Worm (Caenorhabditis elegans): ENCODE data around the gene tag-191.

Gene tag-191

ce11 chrV:14527210-14527609, 9.0 kb downstream of the tag-191 start:
- no peak for TF ChIP-seq elt-3 (tag; optimal IDR thresholded peaks at IDR 0.05)
- TF ChIP-seq nhr-129 (tag; optimal IDR thresholded peaks at IDR 0.05) = no peak
- TF ChIP-seq aly-2 (tag; optimal IDR thresholded peaks at IDR 0.05) = no peak
- TF ChIP-seq alr-1 (tag; optimal IDR thresholded peaks at IDR 0.05) = no peak
- no peak for TF ChIP-seq ztf-4 (tag; optimal IDR thresholded peaks at IDR 0.05)

ce11 chrV:14525089-14525488, 11.1 kb downstream of the tag-191 start, which contains the start of gene hda-1:
TSS of gene hda-1 (plus strand) at chrV:14525389.
- no peak for TF ChIP-seq nhr-11 (tag; optimal IDR thresholded peaks at IDR 0.05)
- TF ChIP-seq nhr-10 (tag; optimal IDR thresholded peaks at IDR 0.05) = no peak
- TF ChIP-seq gmeb-1 (tag; optimal IDR thresholded peaks at IDR 0.05) = no peak
- TF ChIP-seq skn-1 (tag; optimal IDR thresholded peaks at IDR 0.05) = no peak
- TF ChIP-seq fos-1 (tag; optimal IDR thresholded peaks at IDR 0.05) = no peak
- TF ChIP-seq nhr-21 (tag; optimal IDR thresholded peaks at IDR 0.05) = no peak
- no peak for TF ChIP-seq C34F6.9 (tag; optimal IDR thresholded peaks at IDR 0.05)
- no peak for TF ChIP-seq sma-9 (GFP tag; optimal IDR thresholded peaks at IDR 0.05)
- no peak for TF ChIP-seq sma-9 (tag; optimal IDR thresholded peaks at IDR 0.05)
- TF ChIP-seq Y55F3AM.14 (GFP tag; optimal IDR thresholded peaks at IDR 0.05) = no peak
- no peak for TF ChIP-seq elt-3 (tag; optimal IDR thresholded peaks at IDR 0.05)
- no peak for TF ChIP-seq unc-55 (GFP tag; optimal IDR thresholded peaks at IDR 0.05)
- no peak for TF ChIP-seq zag-1 (tag; optimal IDR thresholded peaks at IDR 0.05)
- no peak for TF ChIP-seq ztf-4 (tag; optimal IDR thresholded peaks at IDR 0.05)
- no peak for TF ChIP-seq aly-2 (tag; optimal IDR thresholded peaks at IDR 0.05)
- no peak for TF ChIP-seq R02D3.7 (tag; optimal IDR thresholded peaks at IDR 0.05)
- TF ChIP-seq alr-1 (tag; optimal IDR thresholded peaks at IDR 0.05) = no peak

ce11 chrV:14523788-14524582, 12.2 kb downstream of the tag-191 start, which contains the start of gene ril-1:
TSS of gene ril-1 (minus strand) at chrV:14524129.
- peak; percentile 60 for TF ChIP-seq skn-1 (tag; optimal IDR thresholded peaks at IDR 0.05)
- TF ChIP-seq elt-3 (tag; optimal IDR thresholded peaks at IDR 0.05) = no peak
- TF ChIP-seq sma-3 (GFP tag; optimal IDR thresholded peaks at IDR 0.05) = peak; percentile 47
- no peak for TF ChIP-seq nhr-237 (tag; optimal IDR thresholded peaks at IDR 0.05)
- TF ChIP-seq gmeb-1 (tag; optimal IDR thresholded peaks at IDR 0.05) = peak; percentile 17
- TF ChIP-seq alr-1 (tag; optimal IDR thresholded peaks at IDR 0.05) = no peak
- TF ChIP-seq nhr-11 (tag; optimal IDR thresholded peaks at IDR 0.05) = no peak
- TF ChIP-seq lin-13 (GFP tag; optimal IDR thresholded peaks at IDR 0.05) = peak; percentile 20
- no peak for TF ChIP-seq sem-4 (tag; optimal IDR thresholded peaks at IDR 0.05)
- TF ChIP-seq fos-1 (tag; optimal IDR thresholded peaks at IDR 0.05) = peak; percentile 35
- no peak for TF ChIP-seq aly-2 (tag; optimal IDR thresholded peaks at IDR 0.05)
- TF ChIP-seq Y55F3AM.14 (GFP tag; optimal IDR thresholded peaks at IDR 0.05) = no peak
- TF ChIP-seq ztf-4 (tag; optimal IDR thresholded peaks at IDR 0.05) = no peak
- TF ChIP-seq mbf-1 (tag; optimal IDR thresholded peaks at IDR 0.05) = no peak
- peak; percentile 34 for TF ChIP-seq nhr-129 (tag; optimal IDR thresholded peaks at IDR 0.05)
- TF ChIP-seq snpc-4 (tag; optimal IDR thresholded peaks at IDR 0.05) = peak; percentile 16
- peak in 1 of 2 experiments; percentile 52 for TF ChIP-seq lsy-2 (tag; optimal IDR thresholded peaks at IDR 0.05)
- no peak for TF ChIP-seq unc-39 (tag; optimal IDR thresholded peaks at IDR 0.05)
- no peak for TF ChIP-seq lin-11 (tag; optimal IDR thresholded peaks at IDR 0.05)
- TF ChIP-seq nhr-21 (tag; optimal IDR thresholded peaks at IDR 0.05) = peak; percentile 10
- TF ChIP-seq ZK546.5 (tag; optimal IDR thresholded peaks at IDR 0.05) = no peak
- TF ChIP-seq crh-2 (tag; optimal IDR thresholded peaks at IDR 0.05) = peak; percentile 27
- TF ChIP-seq C34F6.9 (tag; optimal IDR thresholded peaks at IDR 0.05) = peak; percentile 23
- TF ChIP-seq nhr-25 (tag; optimal IDR thresholded peaks at IDR 0.05) = peak; percentile 56
- TF ChIP-seq zag-1 (tag; optimal IDR thresholded peaks at IDR 0.05) = no peak
- TF ChIP-seq sma-9 (GFP tag; optimal IDR thresholded peaks at IDR 0.05) = no peak
- TF ChIP-seq sma-9 (tag; optimal IDR thresholded peaks at IDR 0.05) = no peak
- no peak for TF ChIP-seq blmp-1 (tag; optimal IDR thresholded peaks at IDR 0.05; ENCODE audit: insufficient read depth)
- no peak for TF ChIP-seq ceh-16 (tag; optimal IDR thresholded peaks at IDR 0.05)
- TF ChIP-seq F13H6.1 (tag; optimal IDR thresholded peaks at IDR 0.05) = peak; percentile 34
- peak; percentile 74 for TF ChIP-seq unc-55 (GFP tag; optimal IDR thresholded peaks at IDR 0.05)
- no peak for TF ChIP-seq nhr-12 (tag; optimal IDR thresholded peaks at IDR 0.05)

- TF ChIP-seq unc-62 (GFP tag; optimal IDR thresholded peaks at IDR 0.05) (no peak), nhr-129 (tag; optimal IDR thresholded peaks at IDR 0.05) (no peak), peb-1 (tag; optimal IDR thresholded peaks at IDR 0.05) (no peak), dmd-4 (tag; optimal IDR thresholded peaks at IDR 0.05) (no peak)
Observed at ce11 chrV:14523105-14523504, 13.1 kb downstream of the tag-191 start, which contains the start of gene C53A5.2. TSS of gene C53A5.2 (minus strand) at chrV:14523205.

Measured in whole organism, L2 larva.